Worm (Caenorhabditis elegans) whole organism, L4 larva: ENCODE results near the gene such-1.

Source experiments
- ctbp-1 ChIP-seq: fragments of 200-800 bp; sonication (Bioruptor generic); IDR thresholded peaks from 2 replicates; pipeline ENCODE4 v1.3.6; 2022; ENCODE audit warnings: missing genetic modification reagents, missing genetic modification characterization, missing compliant biosample characterization
- nhr-237 ChIP-seq: sonication (generic microtip); optimal IDR thresholded peaks from 2 replicates; lab custom pipeline; 2017; ENCODE audit warnings: missing biosample characterization, missing genetic modification characterization
- unc-62 ChIP-seq, 3 experiments: fragments of 150-350 bp in 1 of 3; sonication (generic microtip); optimal IDR thresholded peaks in 2 of 3; peaks in 1 of 3; 1 replicate in 1 of 3; 2 replicates in 2 of 3; lab custom pipeline; 2014 to 2017; ENCODE audit warnings: missing biosample characterization in 3 of 3, missing genetic modification characterization in 3 of 3, missing genetic modification reagents in 3 of 3, missing genotype in 1 of 3

ce11 chrIII:11470311-11470858, 53.2 kb downstream of the such-1 start, which contains the start of gene bed-2:
- TF ChIP-seq ctbp-1 (GFP tag; lab: Robert Waterston, UW) (no peak), nhr-237 (tag; lab: Kevin White, UChicago) (no peak), unc-62 (GFP tag; optimal IDR thresholded peaks at IDR 0.05 in 1 of 2; lab: Kevin White, UChicago) (no peak), unc-62 (tag; optimal IDR thresholded peaks at IDR 0.05; lab: Kevin White, UChicago) (no peak)
